Worm (Caenorhabditis elegans) whole organism, late embryonic: ENCODE measurements around the gene gst-27.

Source experiments
- F13H6.1 ChIP-seq: sonication (generic microtip); optimal IDR thresholded peaks from 2 replicates; lab custom pipeline; 2016; ENCODE audit warnings: missing genetic modification characterization, missing compliant biosample characterization
- ceh-18 ChIP-seq: sonication (generic microtip); optimal IDR thresholded peaks from 2 replicates; lab custom pipeline; 2016; ENCODE audit warnings: missing genetic modification characterization, missing compliant biosample characterization
- ceh-30 ChIP-seq: fragments of 150-350 bp; optimal IDR thresholded peaks from 2 replicates; lab custom pipeline; 2014; ENCODE audit warnings: missing biosample characterization, missing genetic modification characterization
- ceh-9 ChIP-seq: sonication (generic microtip); optimal IDR thresholded peaks from 2 replicates; lab custom pipeline; 2016; ENCODE audit warnings: mild to moderate bottlenecking, missing genetic modification characterization, inconsistent platforms, missing compliant biosample characterization
- dmd-4 ChIP-seq: sonication (generic microtip); optimal IDR thresholded peaks from 2 replicates; lab custom pipeline; 2016; ENCODE audit warnings: borderline replicate concordance, missing genetic modification characterization, missing compliant biosample characterization
- elt-4 ChIP-seq: sonication (generic microtip); optimal IDR thresholded peaks from 2 replicates; lab custom pipeline; 2016; ENCODE audit warnings: missing genetic modification characterization, missing compliant biosample characterization
- eyg-1 ChIP-seq: sonication (generic microtip); optimal IDR thresholded peaks from 2 replicates; lab custom pipeline; 2016; ENCODE audit warnings: missing genotype, missing genetic modification characterization, missing compliant biosample characterization
- lin-11 ChIP-seq: fragments of 200-800 bp; sonication (Bioruptor generic); optimal IDR thresholded peaks from 2 replicates; lab custom pipeline; 2018; ENCODE audit warnings: mild to moderate bottlenecking, missing genetic modification characterization, missing compliant biosample characterization
- sdc-2 ChIP-seq: sonication (generic microtip); optimal IDR thresholded peaks from 2 replicates; lab custom pipeline; 2016; ENCODE audit warnings: missing genotype, missing genetic modification characterization, missing compliant biosample characterization
- sox-2 ChIP-seq: fragments of 200-800 bp; sonication (Bioruptor generic); IDR thresholded peaks from 2 replicates; pipeline ENCODE4 v1.3.6; 2022; ENCODE audit warnings: missing genetic modification reagents, missing genetic modification characterization, missing compliant biosample characterization

DNA sequence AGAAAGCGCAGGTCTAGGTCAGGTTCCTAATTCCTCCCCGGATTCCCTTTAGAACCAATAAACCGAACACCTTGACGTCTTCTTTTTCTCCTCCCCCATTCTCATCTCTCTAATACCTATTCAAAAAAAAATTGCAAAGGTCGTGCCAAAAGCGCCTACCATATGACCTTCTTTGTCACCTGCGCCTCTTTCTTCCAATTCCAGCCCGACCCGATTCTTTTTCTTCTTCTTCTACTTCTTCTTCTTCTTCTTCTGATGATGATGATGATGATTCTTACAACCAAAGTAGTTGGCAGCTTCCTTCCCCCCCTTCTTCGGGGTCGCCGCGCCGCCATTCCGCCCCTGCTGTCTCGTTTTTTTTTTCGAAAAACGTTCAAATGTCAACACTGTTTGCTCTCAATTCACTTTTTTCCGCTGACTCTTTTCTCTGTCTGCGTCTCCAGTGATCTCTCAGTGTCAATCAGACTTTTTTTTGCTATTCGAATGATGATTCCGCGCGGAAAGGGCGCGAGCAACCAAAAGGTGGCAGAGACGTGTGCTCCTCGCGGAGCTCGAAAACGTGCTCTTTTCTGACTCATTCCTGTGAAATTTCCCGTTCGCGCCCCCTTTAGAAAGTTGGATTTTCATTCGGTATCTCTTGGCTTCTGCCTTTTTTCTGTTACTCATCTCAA lies 38.0 kb upstream of the gst-27 start:
- no peak for TF ChIP-seq elt-4 (tag; lab: Kevin White, UChicago)
- TF ChIP-seq sox-2 (GFP tag; lab: Robert Waterston, UW), result no peak
- TF ChIP-seq ceh-9 (tag; lab: Kevin White, UChicago), result no peak
- no peak for TF ChIP-seq sdc-2
- TF ChIP-seq eyg-1 (tag; lab: Kevin White, UChicago), result no peak
- no peak for TF ChIP-seq F13H6.1 (tag; lab: Kevin White, UChicago)
- TF ChIP-seq ceh-30, result no peak
- no peak for TF ChIP-seq ceh-18 (tag; lab: Kevin White, UChicago)
- no peak for TF ChIP-seq lin-11
- no peak for TF ChIP-seq dmd-4
